Worm (Caenorhabditis elegans) whole organism, L3 larva: Measurements from ENCODE around the gene H13N06.2.
A peak's percentile ranks its signal among the peaks of the same experiment; 100 is the strongest.

Experiments used
- ZK546.5 ChIP-seq: sonication (generic microtip); optimal IDR thresholded peaks from 2 replicates; lab custom pipeline; 2017; ENCODE audit warnings: missing biosample characterization, missing genetic modification characterization
- ama-1 ChIP-seq: fragments of 150-350 bp; optimal IDR thresholded peaks from 2 replicates; lab custom pipeline; 2018
- ceh-16 ChIP-seq: sonication (generic microtip); optimal IDR thresholded peaks from 2 replicates; lab custom pipeline; 2017; ENCODE audit warnings: missing biosample characterization, missing genetic modification characterization
- egl-27 ChIP-seq: sonication (generic microtip); optimal IDR thresholded peaks from 4 replicates; lab custom pipeline; 2017; ENCODE audit warnings: missing biosample characterization, missing genetic modification reagents, missing genetic modification characterization
- nfya-1 ChIP-seq: sonication (generic microtip); optimal IDR thresholded peaks from 2 replicates; lab custom pipeline; 2017; ENCODE audit warnings: missing genetic modification characterization, mild to moderate bottlenecking, missing compliant biosample characterization, antibody characterized with exemption, moderate library complexity; ENCODE audit not compliant: insufficient read depth
- nhr-12 ChIP-seq: fragments of 150-350 bp; optimal IDR thresholded peaks from 2 replicates; lab custom pipeline; 2014; ENCODE audit warnings: missing biosample characterization, missing genetic modification characterization
- pqm-1 ChIP-seq: fragments of 150-350 bp; optimal IDR thresholded peaks from 2 replicates; lab custom pipeline; 2017; ENCODE audit warnings: missing biosample characterization, missing genetic modification characterization, inconsistent platforms
- snpc-4 ChIP-seq: fragments of 150-350 bp; optimal IDR thresholded peaks from 2 replicates; lab custom pipeline; 2014; ENCODE audit warnings: missing biosample characterization, missing genetic modification characterization
- unc-62 ChIP-seq: fragments of 150-350 bp; sonication (generic microtip); optimal IDR thresholded peaks from 4 replicates; lab custom pipeline; 2014; ENCODE audit warnings: missing biosample characterization, missing genetic modification reagents, missing genetic modification characterization

DNA sequence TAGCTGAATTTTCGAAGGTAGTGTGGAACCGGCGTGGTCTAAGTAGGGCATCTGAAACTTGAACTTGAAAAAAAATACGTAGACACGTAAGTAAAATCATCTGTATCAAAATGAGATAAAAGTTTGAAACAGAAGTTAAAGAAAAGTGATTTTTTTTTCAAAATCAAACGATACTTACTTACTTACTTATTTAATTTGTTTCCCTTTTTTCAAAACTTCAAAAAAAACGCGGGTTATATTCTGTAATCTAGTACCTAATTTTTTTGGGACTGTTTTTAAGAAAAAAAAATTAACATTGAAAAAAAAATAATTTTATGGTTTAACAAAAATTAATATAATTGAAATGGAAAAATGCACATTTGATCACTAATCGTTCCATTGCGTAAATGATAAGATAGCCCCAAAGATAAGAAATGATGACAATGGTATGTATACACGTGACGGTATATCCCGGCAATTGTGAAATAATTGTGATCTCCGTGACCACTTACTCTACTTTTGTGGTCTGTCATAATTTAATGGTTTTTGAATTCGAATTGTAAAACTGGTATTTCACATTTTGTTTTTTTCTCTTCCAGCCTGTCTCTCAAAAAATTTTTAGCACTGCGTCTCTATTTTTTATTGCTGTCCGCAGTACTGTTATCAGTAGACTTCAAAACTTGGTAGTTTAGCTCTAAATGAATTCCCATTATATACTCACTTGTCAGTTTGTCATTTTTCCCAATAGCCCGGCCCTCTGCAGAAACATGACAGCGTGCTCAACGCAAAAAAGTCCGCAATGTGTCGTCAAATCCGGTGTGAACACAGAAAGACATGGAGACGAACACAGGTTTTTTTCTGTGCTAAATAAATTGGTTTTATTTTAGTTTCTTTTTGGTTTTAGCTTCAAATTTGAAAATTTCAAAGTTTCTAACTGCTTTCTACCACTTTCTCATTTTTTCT lies 46.9 kb upstream of the H13N06.2 start, which contains the start of gene mocs-1:
- TF ChIP-seq ceh-16 (tag; lab: Kevin White, UChicago) (no peak), ama-1 (lab: Kevin White, UChicago) (no peak), snpc-4 (tag; lab: Kevin White, UChicago) (no peak), pqm-1 (tag; lab: Kevin White, UChicago) (peak; percentile 68), egl-27 (tag; lab: Kevin White, UChicago) (no peak), nhr-12 (tag; lab: Kevin White, UChicago) (no peak), nfya-1 (tag; lab: Kevin White, UChicago) (peak; percentile 21), ZK546.5 (tag; lab: Kevin White, UChicago) (no peak), unc-62 (GFP tag; lab: Kevin White, UChicago) (no peak)
